Fruit fly (Drosophila melanogaster) whole organism, embryonic: ENCODE results near the gene CG13622.

Experiments used
- Awh ChIP-seq: fragments of 200-800 bp; sonication (Bioruptor generic); IDR thresholded peaks from 2 replicates; pipeline ENCODE4, ENCODE4 v1.3.6; 2022; ENCODE audit warnings: missing biosample characterization, missing genetic modification characterization
- Bgb ChIP-seq: fragments of 200-800 bp; sonication (Bioruptor generic); IDR thresholded peaks from 2 replicates; pipeline ENCODE4 v1.3.6; 2022; ENCODE audit warnings: missing biosample characterization, missing genetic modification characterization; ENCODE audit not compliant: partially characterized antibody
- CG10209 ChIP-seq: fragments of 200-800 bp; sonication (Bioruptor generic); optimal IDR thresholded peaks from 3 replicates; lab custom pipeline; 2017; ENCODE audit warnings: missing biosample characterization, mild to moderate bottlenecking, missing genetic modification characterization, missing genetic modification reagents
- CG10959 ChIP-seq: fragments of 200-800 bp; sonication (Bioruptor generic); IDR thresholded peaks from 2 replicates; pipeline ENCODE4 v1.3.6; 2022; ENCODE audit warnings: missing biosample characterization, missing genetic modification characterization
- CG12104 ChIP-seq: fragments of 200-800 bp; sonication (Bioruptor generic); optimal IDR thresholded peaks from 3 replicates; lab custom pipeline; 2016; ENCODE audit warnings: missing biosample characterization, missing genetic modification characterization
- CG13123 ChIP-seq: fragments of 200-800 bp; sonication (Bioruptor generic); optimal IDR thresholded peaks from 2 replicates; lab custom pipeline; 2016; ENCODE audit warnings: missing biosample characterization, missing genetic modification characterization
- CG14014 ChIP-seq: fragments of 200-800 bp; sonication (Bioruptor generic); IDR thresholded peaks from 2 replicates; pipeline ENCODE4 v1.3.6; 2022; ENCODE audit warnings: missing biosample characterization, missing genetic modification characterization
- CG15514 ChIP-seq: fragments of 200-800 bp; sonication (Bioruptor generic); optimal IDR thresholded peaks from 3 replicates; lab custom pipeline; 2017; ENCODE audit warnings: missing biosample characterization, missing genetic modification characterization, mild to moderate bottlenecking, moderate library complexity, missing genetic modification reagents
- CG1602 ChIP-seq: fragments of 200-800 bp; sonication (Bioruptor generic); optimal IDR thresholded peaks from 3 replicates; lab custom pipeline; 2016; ENCODE audit warnings: missing biosample characterization, missing genetic modification characterization
- CG16863 ChIP-seq: fragments of 200-800 bp; sonication (Bioruptor generic); optimal IDR thresholded peaks from 3 replicates; lab custom pipeline; 2016; ENCODE audit warnings: missing biosample characterization, missing genetic modification characterization
- CG17612 ChIP-seq: fragments of 200-800 bp; sonication (Bioruptor generic); IDR thresholded peaks from 2 replicates; pipeline ENCODE4 v1.3.6; 2022; ENCODE audit warnings: missing biosample characterization, missing genetic modification characterization
- CG17829 ChIP-seq: fragments of 200-800 bp; optimal IDR thresholded peaks from 2 replicates; lab custom pipeline; 2019; ENCODE audit warnings: missing biosample characterization, mild to moderate bottlenecking, missing genetic modification characterization, moderate library complexity
- CG2120 ChIP-seq: fragments of 200-800 bp; sonication (Bioruptor generic); optimal IDR thresholded peaks from 3 replicates; lab custom pipeline; 2016; ENCODE audit warnings: missing biosample characterization, missing genetic modification characterization
- CG2202 ChIP-seq: fragments of 200-800 bp; sonication (Bioruptor generic); optimal IDR thresholded peaks from 2 replicates; lab custom pipeline; 2018; ENCODE audit warnings: missing biosample characterization, mild to moderate bottlenecking, missing genetic modification characterization
- CG2712 ChIP-seq: fragments of 200-800 bp; optimal IDR thresholded peaks from 3 replicates; lab custom pipeline; 2019; ENCODE audit warnings: missing biosample characterization, mild to moderate bottlenecking, missing genetic modification characterization, moderate library complexity
- CG31388 ChIP-seq: fragments of 200-800 bp; sonication (Bioruptor generic); optimal IDR thresholded peaks from 2 replicates; lab custom pipeline; 2016; ENCODE audit warnings: missing biosample characterization, missing genetic modification characterization
- CG3163 ChIP-seq: fragments of 200-800 bp; sonication (Bioruptor generic); optimal IDR thresholded peaks from 3 replicates; lab custom pipeline; 2016; ENCODE audit warnings: missing biosample characterization, missing genetic modification characterization
- CG3281 ChIP-seq: fragments of 200-800 bp; sonication (Bioruptor generic); optimal IDR thresholded peaks from 3 replicates; lab custom pipeline; 2017; ENCODE audit warnings: missing biosample characterization, mild to moderate bottlenecking, missing genetic modification characterization
- CG3838 ChIP-seq: fragments of 200-800 bp; sonication (Bioruptor generic); optimal IDR thresholded peaks from 3 replicates; lab custom pipeline; 2016; ENCODE audit warnings: missing biosample characterization, missing genetic modification characterization
- CG42726 ChIP-seq: fragments of 200-800 bp; sonication (Bioruptor generic); IDR thresholded peaks from 2 replicates; pipeline ENCODE4 v1.3.6; 2022; ENCODE audit warnings: missing biosample characterization, missing genetic modification characterization; ENCODE audit not compliant: partially characterized antibody
- CG4360 ChIP-seq: fragments of 200-800 bp; sonication (Bioruptor generic); IDR thresholded peaks from 2 replicates; pipeline ENCODE4 v1.3.6; 2022; ENCODE audit warnings: missing biosample characterization, missing genetic modification characterization
- CG4617 ChIP-seq: fragments of 200-800 bp; sonication (Bioruptor generic); optimal IDR thresholded peaks from 3 replicates; lab custom pipeline; 2016; ENCODE audit warnings: missing biosample characterization, missing genetic modification characterization, borderline replicate concordance
- CG7556 ChIP-seq: fragments of 200-800 bp; sonication (Bioruptor generic); optimal IDR thresholded peaks from 2 replicates; lab custom pipeline; 2017; ENCODE audit warnings: missing biosample characterization, mild to moderate bottlenecking, missing genetic modification characterization
- CG7987 ChIP-seq: fragments of 200-800 bp; sonication (Bioruptor generic); optimal IDR thresholded peaks from 2 replicates; lab custom pipeline; 2018; ENCODE audit warnings: missing biosample characterization, mild to moderate bottlenecking, missing genetic modification characterization, moderate library complexity
- CG8281 ChIP-seq: fragments of 200-800 bp; sonication (Bioruptor generic); optimal IDR thresholded peaks from 2 replicates; lab custom pipeline; 2018; ENCODE audit warnings: missing biosample characterization, mild to moderate bottlenecking, missing genetic modification characterization, moderate library complexity
- CG9932 ChIP-seq: fragments of 200-800 bp; sonication (Bioruptor generic); IDR thresholded peaks from 2 replicates; pipeline ENCODE4 v1.3.6; 2022; ENCODE audit warnings: missing biosample characterization, missing genetic modification characterization
- Chrac-16 ChIP-seq: fragments of 200-800 bp; sonication (Bioruptor generic); optimal IDR thresholded peaks from 3 replicates; lab custom pipeline; 2016; ENCODE audit warnings: missing biosample characterization, missing genetic modification characterization
- CkIIα-i1 ChIP-seq: fragments of 200-800 bp; sonication (Bioruptor generic); IDR thresholded peaks from 2 replicates; pipeline ENCODE4 v1.3.6; 2022; ENCODE audit warnings: missing biosample characterization, missing genetic modification characterization
- GATAe ChIP-seq: fragments of 200-800 bp; sonication (Bioruptor generic); conservative IDR thresholded peaks from 2 replicates; pipeline ENCODE4 v1.3.6; 2022; ENCODE audit warnings: missing biosample characterization, missing genetic modification characterization
- Lpt ChIP-seq: fragments of >200 bp; optimal IDR thresholded peaks from 2 replicates; lab custom pipeline; 2018; ENCODE audit warnings: missing biosample characterization, missing genetic modification characterization
- NC2α ChIP-seq: fragments of 200-800 bp; sonication (Bioruptor generic); optimal IDR thresholded peaks from 2 replicates; lab custom pipeline; 2016; ENCODE audit warnings: missing biosample characterization, missing genetic modification characterization
- Nf-YA ChIP-seq: fragments of 200-800 bp; sonication (Bioruptor generic); IDR thresholded peaks from 2 replicates; pipeline ENCODE4 v1.3.6; 2022; ENCODE audit warnings: missing biosample characterization, missing genetic modification characterization
- Optix ChIP-seq: fragments of 200-800 bp; sonication (Bioruptor generic); IDR thresholded peaks from 3 replicates; pipeline ENCODE4 v1.3.6; 2022; ENCODE audit warnings: missing biosample characterization, missing genetic modification characterization
- Sox100B ChIP-seq: fragments of 200-800 bp; sonication (Bioruptor generic); optimal IDR thresholded peaks from 3 replicates; lab custom pipeline; 2018; ENCODE audit warnings: missing biosample characterization, mild to moderate bottlenecking, missing genetic modification characterization
- Taf1 ChIP-seq: fragments of 200-800 bp; sonication (Bioruptor generic); IDR thresholded peaks from 2 replicates; pipeline ENCODE4 v1.3.6; 2022; ENCODE audit warnings: missing biosample characterization, missing genetic modification characterization
- Usf ChIP-seq: fragments of 200-800 bp; sonication (Bioruptor generic); optimal IDR thresholded peaks from 2 replicates; lab custom pipeline; 2017; ENCODE audit warnings: missing genotype, missing biosample characterization, missing genetic modification characterization
- ab ChIP-seq: fragments of 200-800 bp; sonication (Bioruptor generic); optimal IDR thresholded peaks from 2 replicates; lab custom pipeline; 2016; ENCODE audit warnings: missing biosample characterization, missing genetic modification characterization
- aop ChIP-seq: fragments of 200-800 bp; sonication (Bioruptor generic); IDR thresholded peaks from 2 replicates; pipeline ENCODE4 v1.3.6; 2022; ENCODE audit warnings: missing biosample characterization, missing genetic modification characterization
- ash1 ChIP-seq: fragments of 200-800 bp; sonication (Bioruptor generic); optimal IDR thresholded peaks from 2 replicates; lab custom pipeline; 2018; ENCODE audit warnings: missing biosample characterization, mild to moderate bottlenecking, missing genetic modification characterization
- cad ChIP-seq: fragments of >200 bp; optimal IDR thresholded peaks from 2 replicates; lab custom pipeline; 2017; ENCODE audit warnings: missing biosample characterization, missing genetic modification characterization
- crp ChIP-seq, 2 experiments: fragments of 200-800 bp; sonication (Bioruptor generic); optimal IDR thresholded peaks; 2 replicates in 1 of 2; 3 replicates in 1 of 2; lab custom pipeline; 2017; ENCODE audit warnings: missing biosample characterization in 2 of 2, missing genetic modification characterization in 2 of 2, mild to moderate bottlenecking in 1 of 2, moderate library complexity in 1 of 2
- her ChIP-seq: fragments of 200-800 bp; sonication (Bioruptor generic); optimal IDR thresholded peaks from 2 replicates; lab custom pipeline; 2016; ENCODE audit warnings: missing biosample characterization, missing genetic modification characterization
- inv ChIP-seq: fragments of 200-800 bp; sonication (Bioruptor generic); IDR thresholded peaks from 2 replicates; pipeline ENCODE4 v1.3.6; 2022; ENCODE audit warnings: missing biosample characterization, missing genetic modification characterization; ENCODE audit not compliant: partially characterized antibody
- lab ChIP-seq: fragments of 200-800 bp; sonication (Bioruptor generic); optimal IDR thresholded peaks from 3 replicates; lab custom pipeline; 2017; ENCODE audit warnings: missing biosample characterization, missing genetic modification characterization, mild to moderate bottlenecking, moderate library complexity, missing genetic modification reagents
- nau ChIP-seq: fragments of 200-800 bp; sonication (Bioruptor generic); optimal IDR thresholded peaks from 3 replicates; lab custom pipeline; 2017; ENCODE audit warnings: missing biosample characterization, mild to moderate bottlenecking, missing genetic modification characterization, missing genetic modification reagents
- nmo ChIP-seq: fragments of 200-800 bp; sonication (Bioruptor generic); optimal IDR thresholded peaks from 2 replicates; lab custom pipeline; 2018; ENCODE audit warnings: missing biosample characterization, mild to moderate bottlenecking, missing genetic modification characterization, moderate library complexity
- pfk ChIP-seq: fragments of 200-800 bp; sonication (Bioruptor generic); optimal IDR thresholded peaks from 2 replicates; lab custom pipeline; 2018; ENCODE audit warnings: missing biosample characterization, mild to moderate bottlenecking, missing genetic modification characterization, moderate library complexity
- sens-2 ChIP-seq: fragments of 200-800 bp; sonication (Bioruptor generic); IDR thresholded peaks from 2 replicates; pipeline ENCODE4 v1.3.6; 2022; ENCODE audit warnings: missing biosample characterization, missing genetic modification characterization
- sim ChIP-seq: fragments of 200-800 bp; sonication (Bioruptor generic); IDR thresholded peaks from 2 replicates; pipeline ENCODE4 v1.3.6; 2022; ENCODE audit warnings: missing biosample characterization, missing genetic modification characterization
- tin ChIP-seq: fragments of 200-800 bp; sonication (Bioruptor generic); optimal IDR thresholded peaks from 3 replicates; lab custom pipeline; 2016; ENCODE audit warnings: missing biosample characterization, missing genetic modification characterization
- zfh2 ChIP-seq: fragments of 200-800 bp; sonication (Bioruptor generic); optimal IDR thresholded peaks from 2 replicates; lab custom pipeline; 2016; ENCODE audit warnings: missing biosample characterization, missing genetic modification characterization

The CG13622 gene

DNA sequence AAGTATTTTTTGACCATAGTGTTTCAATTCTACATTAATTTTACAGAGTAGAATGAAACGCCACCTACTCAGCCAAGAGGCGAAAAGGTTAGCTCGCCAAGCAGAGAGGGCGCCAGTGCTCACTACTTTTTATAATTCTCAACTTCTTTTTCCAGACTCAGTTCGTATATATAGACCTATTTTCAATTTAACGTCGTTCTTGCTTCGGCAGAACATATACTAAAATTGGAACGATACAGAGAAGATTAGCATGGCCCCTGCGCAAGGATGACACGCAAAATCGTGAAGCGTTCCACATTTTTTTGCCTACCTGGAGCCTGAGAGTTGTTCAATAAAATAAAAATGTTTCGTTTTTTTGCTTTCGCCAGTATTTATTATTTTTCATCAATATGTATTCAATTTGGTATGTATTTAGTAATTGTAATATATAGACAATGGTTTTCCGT is 33.6 kb upstream of the CG13622 start (continued):
- peak; percentile 31; the same call in 1 of the 2 replicates for TF ChIP-seq CG17612
- TF ChIP-seq CG4360 = peak; percentile 44; the same call in 1 of the 2 replicates
- peak; percentile 82 for TF ChIP-seq Chrac-16
- peak; percentile 43 for TF ChIP-seq CG13123 (GFP tag; lab: Kevin White, UChicago)
- peak; percentile 81 for TF ChIP-seq tin (GFP tag; lab: Kevin White, UChicago)
- TF ChIP-seq CG10209 (GFP tag; lab: Kevin White, UChicago) = peak; percentile 55
- no peak for TF ChIP-seq CkIIα-i1 (GFP tag; lab: Robert Waterston, UW)
- TF ChIP-seq pfk (GFP tag; lab: Kevin White, UChicago) = peak; percentile 9
- TF ChIP-seq Sox100B (GFP tag; lab: Kevin White, UChicago) = no peak
- peak; percentile 66 for TF ChIP-seq CG7987 (GFP tag; lab: Kevin White, UChicago)
- TF ChIP-seq zfh2 (GFP tag; lab: Kevin White, UChicago) = no peak
- peak; percentile 76 for TF ChIP-seq CG2120 (GFP tag; lab: Kevin White, UChicago)
- no peak for TF ChIP-seq crp (GFP tag; optimal IDR thresholded peaks at IDR 0.05; lab: Kevin White, UChicago)
- TF ChIP-seq GATAe (GFP tag; lab: Robert Waterston, UW) = no peak
- no peak for TF ChIP-seq CG10959 (GFP tag; lab: Robert Waterston, UW)
- peak; percentile 56; the same call in 1 of the 2 replicates for TF ChIP-seq Nf-YA (GFP tag; lab: Robert Waterston, UW)
- TF ChIP-seq CG17829 (tag; lab: Kevin White, UChicago) = peak; percentile 70
- peak; percentile 22 for TF ChIP-seq nau (GFP tag; lab: Kevin White, UChicago)
- peak; percentile 32 for TF ChIP-seq CG31388 (GFP tag; lab: Kevin White, UChicago)
- peak; percentile 24 for TF ChIP-seq ab (GFP tag; lab: Kevin White, UChicago)
- TF ChIP-seq NC2α = no peak
- peak; percentile 68 for TF ChIP-seq CG2712 (tag; lab: Kevin White, UChicago)
- TF ChIP-seq CG16863 = peak; percentile 61
- TF ChIP-seq Lpt (GFP tag; lab: Kevin White, UChicago) = no peak
- no peak for TF ChIP-seq CG7556 (GFP tag; lab: Kevin White, UChicago)
- peak; percentile 50 for TF ChIP-seq CG4617 (GFP tag; lab: Kevin White, UChicago)
- TF ChIP-seq CG12104 (GFP tag; lab: Kevin White, UChicago) = no peak
- no peak for TF ChIP-seq CG15514 (GFP tag; lab: Kevin White, UChicago)
- no peak for TF ChIP-seq CG2202 (tag; lab: Kevin White, UChicago)
- no peak for TF ChIP-seq cad (GFP tag; lab: Kevin White, UChicago)
- peak; percentile 61 for TF ChIP-seq CG1602 (GFP tag; lab: Kevin White, UChicago)
- TF ChIP-seq inv (GFP tag; lab: Robert Waterston, UW) = peak; percentile 49
- TF ChIP-seq Usf (GFP tag; lab: Kevin White, UChicago) = peak; percentile 4
- TF ChIP-seq her (GFP tag; lab: Kevin White, UChicago) = peak; percentile 18
- TF ChIP-seq Awh = no peak
- TF ChIP-seq aop (GFP tag; lab: Robert Waterston, UW) = no peak
- no peak for TF ChIP-seq sens-2
- peak; percentile 93 for TF ChIP-seq Bgb (GFP tag; lab: Robert Waterston, UW)
- TF ChIP-seq CG3281 (GFP tag; lab: Kevin White, UChicago) = no peak
- peak; percentile 53; the same call in 2 of the 3 replicates for TF ChIP-seq Optix (GFP tag; lab: Robert Waterston, UW)
- no peak for TF ChIP-seq CG9932 (GFP tag; lab: Robert Waterston, UW)
- no peak for TF ChIP-seq ash1 (GFP tag; lab: Kevin White, UChicago)
- no peak for TF ChIP-seq sim (GFP tag; lab: Robert Waterston, UW)
- TF ChIP-seq CG3163 (GFP tag; lab: Kevin White, UChicago) = peak; percentile 65
- TF ChIP-seq CG14014 (GFP tag; lab: Robert Waterston, UW) = peak; percentile 15; the same call in 1 of the 2 replicates
- peak; percentile 97 for TF ChIP-seq CG42726 (GFP tag; lab: Robert Waterston, UW)
- TF ChIP-seq Taf1 (GFP tag; lab: Robert Waterston, UW) = peak; percentile 15; the same call in 1 of the 2 replicates
- TF ChIP-seq CG8281 (tag; lab: Kevin White, UChicago) = no peak
- TF ChIP-seq lab = peak; percentile 60
- TF ChIP-seq nmo (GFP tag; lab: Kevin White, UChicago) = peak; percentile 62
- TF ChIP-seq CG3838 = no peak
